Worm (Caenorhabditis elegans) whole organism, L2 larva: ENCODE results near the gene sams-1.

Experiments
- F13H6.1 ChIP-seq: sonication (generic microtip); optimal IDR thresholded peaks from 2 replicates; lab custom pipeline; 2016; ENCODE audit warnings: missing genetic modification characterization, missing compliant biosample characterization
- alr-1 ChIP-seq: fragments of 150-350 bp; optimal IDR thresholded peaks from 2 replicates; lab custom pipeline; 2014; ENCODE audit warnings: missing biosample characterization, missing genetic modification characterization
- ama-1 ChIP-seq: fragments of 150-350 bp; optimal IDR thresholded peaks from 2 replicates; lab custom pipeline; 2018; ENCODE audit warnings: inconsistent platforms
- ceh-16 ChIP-seq: fragments of 150-350 bp; optimal IDR thresholded peaks from 2 replicates; lab custom pipeline; 2014; ENCODE audit warnings: missing biosample characterization, missing genetic modification characterization
- lin-13 ChIP-seq: fragments of 150-350 bp; optimal IDR thresholded peaks from 2 replicates; lab custom pipeline; 2014; ENCODE audit warnings: missing biosample characterization, missing genetic modification reagents, missing genetic modification characterization
- lsy-2 ChIP-seq, 2 experiments: fragments of 150-350 bp in 1 of 2; sonication (generic microtip) in 1 of 2; optimal IDR thresholded peaks; 2 replicates each; lab custom pipeline; 2014 to 2017; ENCODE audit warnings: missing biosample characterization in 2 of 2, missing genetic modification characterization in 2 of 2
- mdl-1 ChIP-seq, 2 experiments: fragments of 150-350 bp in 1 of 2; sonication (generic microtip) in 1 of 2; optimal IDR thresholded peaks; 2 replicates each; lab custom pipeline; 2017; ENCODE audit warnings: missing biosample characterization in 2 of 2, missing genetic modification characterization in 2 of 2
- nhr-10 ChIP-seq: sonication (generic microtip); optimal IDR thresholded peaks from 2 replicates; lab custom pipeline; 2017; ENCODE audit warnings: missing biosample characterization, missing genetic modification characterization
- nhr-11 ChIP-seq: fragments of 150-350 bp; optimal IDR thresholded peaks from 2 replicates; lab custom pipeline; 2014; ENCODE audit warnings: missing biosample characterization, missing genetic modification characterization
- sem-4 ChIP-seq: fragments of 150-350 bp; optimal IDR thresholded peaks from 2 replicates; lab custom pipeline; 2014; ENCODE audit warnings: missing biosample characterization, missing genetic modification reagents, missing genetic modification characterization
- unc-39 ChIP-seq: fragments of 150-350 bp; optimal IDR thresholded peaks from 2 replicates; lab custom pipeline; 2014; ENCODE audit warnings: missing biosample characterization, missing genetic modification characterization
- unc-62 ChIP-seq: fragments of 150-350 bp; optimal IDR thresholded peaks from 2 replicates; lab custom pipeline; 2014; ENCODE audit warnings: missing biosample characterization, missing genetic modification reagents, missing genetic modification characterization

ce11 chrX:11999573-11999972 lies 33.8 kb downstream of the sams-1 start:
- TF ChIP-seq lin-13 = no peak
- no peak for TF ChIP-seq unc-62
- no peak for TF ChIP-seq ceh-16
- TF ChIP-seq unc-39 (tag; lab: Kevin White, UChicago) = no peak
- no peak for TF ChIP-seq nhr-11
- no peak for TF ChIP-seq sem-4 (tag; lab: Kevin White, UChicago)
- no peak for TF ChIP-seq lsy-2 (tag; optimal IDR thresholded peaks at IDR 0.05; lab: Kevin White, UChicago)
- no peak for TF ChIP-seq F13H6.1 (tag; lab: Kevin White, UChicago)
- TF ChIP-seq nhr-10 (tag; lab: Kevin White, UChicago) = no peak
- TF ChIP-seq mdl-1 (tag; optimal IDR thresholded peaks at IDR 0.05; lab: Kevin White, UChicago) = no peak
- no peak for TF ChIP-seq ama-1 (lab: Kevin White, UChicago)
- TF ChIP-seq alr-1 (tag; lab: Kevin White, UChicago) = no peak
